Fruit fly (Drosophila melanogaster): ENCODE measurements around the gene HIP.

HIP gene

dm6 chrX:3762441-3762840 is 36.5 kb upstream of the HIP start:
- TF ChIP-seq Ravus (GFP tag; IDR thresholded peaks at IDR 0.05) (no peak), CG4360 (GFP tag; IDR thresholded peaks at IDR 0.05) (peak; percentile 66), YL-1 (GFP tag; optimal IDR thresholded peaks at IDR 0.05) (no peak), CG11456 (GFP tag; IDR thresholded peaks at IDR 0.05) (no peak), CoRest (tag; optimal IDR thresholded peaks at IDR 0.05) (no peak), CG7839 (tag; optimal IDR thresholded peaks at IDR 0.05) (no peak)

DNA sequence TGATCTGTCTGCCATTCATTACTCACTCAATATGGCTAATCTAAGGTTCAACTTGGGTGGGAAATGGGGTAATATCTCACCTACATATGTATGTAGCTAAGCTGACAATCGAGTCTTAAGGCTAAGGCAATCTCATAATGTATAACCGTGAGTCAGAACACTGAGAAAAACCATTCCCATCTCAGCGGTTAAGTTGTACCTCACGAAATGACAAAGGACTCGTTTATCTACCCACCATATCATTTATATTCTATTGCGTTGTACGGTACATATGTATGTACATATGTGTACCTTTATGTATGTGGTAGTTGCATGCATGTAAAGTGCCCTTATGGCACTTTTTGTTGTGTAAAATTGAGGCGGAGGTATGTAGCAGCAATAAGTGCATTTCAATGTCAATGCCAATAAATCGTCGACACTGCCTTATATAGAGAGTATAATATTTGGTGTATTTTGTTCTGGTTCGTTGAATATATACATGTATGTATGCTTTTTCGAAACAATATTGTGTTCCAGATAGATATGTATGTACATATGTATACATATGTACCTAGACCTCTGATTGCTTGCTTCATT is 35.9 kb upstream of the HIP start:
- TF ChIP-seq CG6791 (GFP tag; IDR thresholded peaks at IDR 0.05; ENCODE audit: partially characterized antibody) (no peak), Med (GFP tag) (peak; percentile 55), Ptx1 (GFP tag; IDR thresholded peaks at IDR 0.05) (no peak), sens (GFP tag) (peak; percentile 60)

- TF ChIP-seq ato (GFP tag; IDR thresholded peaks at IDR 0.05; ENCODE audit: partially characterized antibody): no peak
- TF ChIP-seq CG10321 (GFP tag; IDR thresholded peaks at IDR 0.05): 0 out of 2 replicates have a peak, but pooled peaks have one; percentile 53
- no peak for TF ChIP-seq CG7556 (GFP tag; optimal IDR thresholded peaks at IDR 0.05)
- no peak for TF ChIP-seq CG2889 (GFP tag; IDR thresholded peaks at IDR 0.05)
- peak; percentile 67 for TF ChIP-seq CG13624 (GFP tag; optimal IDR thresholded peaks at IDR 0.05)
Observed at dm6 chrX:3764223-3764622, 34.7 kb upstream of the HIP start.

DNA sequence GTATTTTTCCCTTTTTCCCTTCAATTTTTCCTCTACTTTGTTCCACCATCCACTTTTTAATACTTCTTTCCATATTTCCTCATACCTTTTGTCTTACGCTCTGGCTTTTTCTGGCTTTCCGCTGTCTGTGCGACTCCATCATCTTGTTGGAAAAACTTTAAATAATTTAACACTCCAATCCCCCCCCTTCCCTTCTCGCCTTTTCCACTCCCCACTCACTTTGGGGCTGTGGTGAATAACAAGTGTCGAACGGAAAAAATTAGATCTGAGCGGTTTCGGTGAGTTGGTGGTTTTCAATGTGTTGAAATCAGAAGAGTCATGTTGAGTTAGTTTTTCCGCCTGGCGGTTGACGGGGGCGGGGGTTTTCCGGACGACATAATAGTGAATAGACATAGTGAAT is 31.9 kb upstream of the HIP start:
- TF ChIP-seq ind (GFP tag; optimal IDR thresholded peaks at IDR 0.05): no peak
- peak; percentile 39 for TF ChIP-seq Deaf1 (tag; optimal IDR thresholded peaks at IDR 0.05)
- peak; percentile 67 for TF ChIP-seq abd-A (tag; optimal IDR thresholded peaks at IDR 0.05)
- TF ChIP-seq crol (GFP tag; IDR thresholded peaks at IDR 0.05): peak; percentile 63
- peak; percentile 58; the same call in 1 of the 3 replicates for TF ChIP-seq z (GFP tag; IDR thresholded peaks at IDR 0.05)

- TF ChIP-seq Sin3A (optimal IDR thresholded peaks at IDR 0.05): no peak
- TF ChIP-seq Six4 (GFP tag; optimal IDR thresholded peaks at IDR 0.05): no peak
- no peak for TF ChIP-seq Spps (tag; optimal IDR thresholded peaks at IDR 0.05)
- no peak for TF ChIP-seq klu (GFP tag; IDR thresholded peaks at IDR 0.05)
- no peak for TF ChIP-seq twi (tag; optimal IDR thresholded peaks at IDR 0.05)
- no peak for TF ChIP-seq tx (GFP tag; optimal IDR thresholded peaks at IDR 0.05)
- no peak for TF ChIP-seq nerfin-1 (tag; optimal IDR thresholded peaks at IDR 0.05)
- TF ChIP-seq CG8478 (optimal IDR thresholded peaks at IDR 0.05): no peak
- no peak for TF ChIP-seq CG4282 (GFP tag; optimal IDR thresholded peaks at IDR 0.05)
- no peak for TF ChIP-seq pb (GFP tag; optimal IDR thresholded peaks at IDR 0.05)
- no peak for TF ChIP-seq gcm2 (GFP tag; optimal IDR thresholded peaks at IDR 0.05)
- no peak for TF ChIP-seq repo (GFP tag; optimal IDR thresholded peaks at IDR 0.05)
- TF ChIP-seq Opbp (GFP tag; IDR thresholded peaks at IDR 0.05; ENCODE audit: partially characterized antibody): no peak
- no peak for TF ChIP-seq CG12219 (GFP tag; optimal IDR thresholded peaks at IDR 0.05)
- TF ChIP-seq HLHmδ (GFP tag; optimal IDR thresholded peaks at IDR 0.05): no peak
- no peak for TF ChIP-seq CG10959 (GFP tag; IDR thresholded peaks at IDR 0.05)
- TF ChIP-seq CG15601 (tag; optimal IDR thresholded peaks at IDR 0.05): peak; percentile 15
- no peak for TF ChIP-seq unc-4 (GFP tag; IDR thresholded peaks at IDR 0.05; ENCODE audit: partially characterized antibody)
- 0 out of 2 replicates have a peak, but pooled peaks have one; percentile 11 for TF ChIP-seq Rfx (GFP tag; IDR thresholded peaks at IDR 0.05)
- no peak for TF ChIP-seq gt (GFP tag; IDR thresholded peaks at IDR 0.05)
- TF ChIP-seq CG11504 (tag; optimal IDR thresholded peaks at IDR 0.05): peak; percentile 56
- TF ChIP-seq CG6654 (GFP tag; optimal IDR thresholded peaks at IDR 0.05): no peak
- no peak for TF ChIP-seq CG31224 (GFP tag; IDR thresholded peaks at IDR 0.05)
- TF ChIP-seq CG16779 (GFP tag; IDR thresholded peaks at IDR 0.05): no peak
- TF ChIP-seq ind (GFP tag; optimal IDR thresholded peaks at IDR 0.05): peak; percentile 18
- TF ChIP-seq Dfd (GFP tag; optimal IDR thresholded peaks at IDR 0.05): no peak
- no peak for TF ChIP-seq CTCF (GFP tag; optimal IDR thresholded peaks at IDR 0.05)
- TF ChIP-seq Hmr (GFP tag; optimal IDR thresholded peaks at IDR 0.05): peak; percentile 19
Observed at dm6 chrX:3768202-3768601, 30.7 kb upstream of the HIP start.
